Worm (Caenorhabditis elegans): ENCODE measurements around the gene ceh-79.

Gene ceh-79

DNA sequence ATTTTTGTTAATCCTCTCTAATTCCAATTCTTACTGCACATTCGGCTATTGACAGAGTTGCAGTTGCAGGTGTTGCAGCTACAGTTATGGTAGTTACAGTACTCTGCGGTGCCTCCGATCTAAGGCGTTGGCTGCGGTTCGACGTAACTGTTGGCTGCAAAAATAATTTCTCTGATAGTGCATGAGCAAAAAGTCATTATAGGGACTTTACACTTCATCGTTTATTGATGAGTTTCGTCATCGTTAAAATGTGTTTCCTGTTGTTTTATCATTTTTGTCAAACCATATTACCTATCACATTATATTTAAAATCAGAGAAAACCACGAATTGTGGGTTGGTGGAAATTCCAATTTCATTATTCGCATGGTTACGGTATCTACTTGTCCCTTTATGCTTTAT lies 27.0 kb upstream of the ceh-79 start (continued):
- TF ChIP-seq vab-7 (GFP tag; IDR thresholded peaks at IDR 0.05) (no peak), spr-1 (tag; optimal IDR thresholded peaks at IDR 0.05) (no peak), dmd-9 (GFP tag; IDR thresholded peaks at IDR 0.05) (no peak), duxl-1 (tag; optimal IDR thresholded peaks at IDR 0.05; ENCODE audit: poor library complexity) (no peak), snpc-1.2 (GFP tag; IDR thresholded peaks at IDR 0.05) (no peak), nhr-10 (tag; optimal IDR thresholded peaks at IDR 0.05) (no peak), lsy-2 (tag; optimal IDR thresholded peaks at IDR 0.05) (peak in 1 of 2 experiments; percentile 20), tra-1 (GFP tag; IDR thresholded peaks at IDR 0.05) (no peak), nhr-11 (tag; optimal IDR thresholded peaks at IDR 0.05) (no peak), daf-12 (tag; optimal IDR thresholded peaks at IDR 0.05) (no peak), ZK337.2 (GFP tag; IDR thresholded peaks at IDR 0.05) (no peak), ceh-28 (tag; optimal IDR thresholded peaks at IDR 0.05) (no peak), daf-16 (GFP tag; optimal IDR thresholded peaks at IDR 0.05) (no peak), daf-16 (tag; optimal IDR thresholded peaks at IDR 0.05) (peak; percentile 54), sdz-12 (GFP tag; optimal IDR thresholded peaks at IDR 0.05) (no peak), arid-1 (GFP tag; conservative IDR thresholded peaks at IDR 0.05) (no peak), dmd-6 (GFP tag; IDR thresholded peaks at IDR 0.05) (peak; percentile 64), R02D3.7 (tag; optimal IDR thresholded peaks at IDR 0.05) (no peak), lin-29 (GFP tag; IDR thresholded peaks at IDR 0.05) (no peak), aha-1 (tag) (no peak), unc-62 (GFP tag; optimal IDR thresholded peaks at IDR 0.05 in 1 of 2) (no peak), unc-62 (tag; optimal IDR thresholded peaks at IDR 0.05) (no peak), T26A8.4 (GFP tag; IDR thresholded peaks at IDR 0.05) (no peak), lin-13 (GFP tag; optimal IDR thresholded peaks at IDR 0.05) (no peak), F10B5.3 (tag; optimal IDR thresholded peaks at IDR 0.05) (no peak), Y5F2A.4 (GFP tag; optimal IDR thresholded peaks at IDR 0.05) (no peak), lin-15B (tag; optimal IDR thresholded peaks at IDR 0.05) (no peak), egl-43 (GFP tag; IDR thresholded peaks at IDR 0.05) (no peak), php-3 (GFP tag; IDR thresholded peaks at IDR 0.05) (peak; percentile 77), zfp-3 (GFP tag; conservative IDR thresholded peaks at IDR 0.05) (no peak), fos-1 (tag; optimal IDR thresholded peaks at IDR 0.05) (no peak), daf-19 (GFP tag; conservative IDR thresholded peaks at IDR 0.05) (no peak)

DNA sequence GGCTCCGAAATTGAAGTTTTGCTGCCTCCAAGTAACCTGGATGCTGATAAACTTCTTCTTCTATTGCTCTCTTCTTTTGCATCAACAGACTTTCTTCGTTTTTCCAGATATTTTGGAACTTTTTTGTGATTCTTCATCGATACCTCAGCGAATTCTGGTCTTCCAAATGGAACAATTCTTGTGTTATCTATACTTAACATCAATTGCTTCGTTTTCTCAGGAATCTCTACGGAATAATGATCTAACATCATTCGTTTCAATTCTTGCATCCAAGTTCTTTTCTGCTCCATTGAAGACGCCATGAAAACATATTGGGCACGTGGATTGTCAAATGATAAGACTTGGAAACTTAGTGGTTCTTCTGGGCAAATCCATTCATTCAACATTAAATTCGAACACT lies 25.7 kb upstream of the ceh-79 start, which contains the start of gene F32F2.4:
TSS of gene F32F2.4 (plus strand) at position 301 of the 400 bp plus-strand sequence.
- TF ChIP-seq lir-3 (tag; optimal IDR thresholded peaks at IDR 0.05), result no peak

DNA sequence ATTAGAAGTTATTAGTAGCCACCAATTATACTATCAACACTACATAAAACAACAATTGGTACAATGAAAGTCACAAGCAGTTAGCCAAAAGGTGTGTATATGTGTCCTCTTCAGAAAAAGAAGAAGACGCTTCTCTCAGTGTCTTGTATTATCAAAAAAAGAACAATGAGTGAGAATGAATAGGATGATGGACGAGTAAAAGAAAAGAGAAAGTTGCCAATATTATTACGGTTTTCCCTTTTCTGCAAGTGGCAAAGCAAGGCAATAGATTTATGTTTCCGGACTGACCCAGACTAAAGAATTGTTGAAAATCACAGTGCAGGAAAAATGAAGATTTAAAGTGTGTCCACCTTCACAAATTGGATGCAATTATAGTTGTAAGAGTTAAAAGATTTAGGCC lies 21.3 kb upstream of the ceh-79 start:
- TF ChIP-seq lin-29 (GFP tag; IDR thresholded peaks at IDR 0.05) (no peak), fkh-10 (GFP tag; optimal IDR thresholded peaks at IDR 0.05) (no peak), nhr-28 (tag; optimal IDR thresholded peaks at IDR 0.05) (peak; percentile 31)

DNA sequence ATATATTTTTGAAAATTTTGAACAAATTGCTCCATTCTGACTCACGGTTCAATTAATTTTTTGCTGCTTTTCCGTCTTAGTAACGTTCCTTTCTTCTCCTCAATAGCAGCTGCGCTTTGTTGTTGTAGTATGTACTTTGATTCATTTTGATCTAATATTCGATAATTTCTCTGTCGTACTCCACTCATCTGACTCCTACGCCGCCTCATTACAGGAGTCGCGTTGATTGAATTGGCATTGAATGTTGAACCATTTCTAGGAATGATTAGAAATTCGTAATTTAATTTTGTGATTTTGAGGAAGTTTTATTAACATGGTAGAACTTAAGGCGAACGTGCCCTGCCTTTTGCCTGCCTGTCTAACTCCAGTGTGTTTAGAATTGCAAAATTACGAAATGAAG lies 18.7 kb upstream of the ceh-79 start:
- TF ChIP-seq snpc-4 (tag; optimal IDR thresholded peaks at IDR 0.05) (no peak), nhr-41 (GFP tag; IDR thresholded peaks at IDR 0.05) (no peak), F10B5.3 (tag; optimal IDR thresholded peaks at IDR 0.05) (no peak), nhr-237 (tag; optimal IDR thresholded peaks at IDR 0.05) (no peak), ztf-7 (tag; optimal IDR thresholded peaks at IDR 0.05) (no peak), T20F7.1 (GFP tag; optimal IDR thresholded peaks at IDR 0.05) (no peak), lin-29 (GFP tag; IDR thresholded peaks at IDR 0.05) (no peak), ama-1 (optimal IDR thresholded peaks at IDR 0.05) (no peak), lsy-2 (tag; optimal IDR thresholded peaks at IDR 0.05) (no peak), nhr-76 (tag; optimal IDR thresholded peaks at IDR 0.05) (no peak), nhr-28 (tag; optimal IDR thresholded peaks at IDR 0.05) (no peak), nhr-10 (tag; optimal IDR thresholded peaks at IDR 0.05) (no peak)

Data from whole organism, L4 larva.